Fruit fly (Drosophila melanogaster): Measurements from ENCODE around the gene CG12605.

The CG12605 gene

dm6 chr3L:4007256-4007655 is 42.7 kb upstream of the CG12605 start (continued):
- TF ChIP-seq CG17186 (GFP tag; optimal IDR thresholded peaks at IDR 0.05) (no peak), CG3995 (GFP tag; optimal IDR thresholded peaks at IDR 0.05) (no peak), toy (GFP tag; IDR thresholded peaks at IDR 0.05) (no peak), Ptx1 (GFP tag; IDR thresholded peaks at IDR 0.05) (0 out of 2 replicates have a peak, but pooled peaks have one; percentile 6), CG8924 (tag; optimal IDR thresholded peaks at IDR 0.05) (no peak), CG2120 (GFP tag; optimal IDR thresholded peaks at IDR 0.05) (peak; percentile 34), CG5180 (GFP tag; optimal IDR thresholded peaks at IDR 0.05) (no peak), ro (GFP tag; IDR thresholded peaks at IDR 0.05) (no peak), crp (GFP tag; optimal IDR thresholded peaks at IDR 0.05) (no peak), CG7556 (GFP tag; optimal IDR thresholded peaks at IDR 0.05) (peak; percentile 39), ERR (GFP tag; optimal IDR thresholded peaks at IDR 0.05) (no peak), Poxn (GFP tag; IDR thresholded peaks at IDR 0.05) (no peak), az2 (GFP tag; optimal IDR thresholded peaks at IDR 0.05) (peak; percentile 4), unpg (GFP tag; optimal IDR thresholded peaks at IDR 0.05) (no peak), CG10209 (GFP tag; optimal IDR thresholded peaks at IDR 0.05) (peak; percentile 21), jing (GFP tag; optimal IDR thresholded peaks at IDR 0.05) (no peak), Dbx (GFP tag; IDR thresholded peaks at IDR 0.05) (no peak), sens-2 (GFP tag; IDR thresholded peaks at IDR 0.05) (no peak), Hey (tag; optimal IDR thresholded peaks at IDR 0.05) (no peak), vfl (GFP tag; optimal IDR thresholded peaks at IDR 0.05) (no peak), Elba2 (GFP tag; optimal IDR thresholded peaks at IDR 0.05) (no peak), CG9215 (GFP tag; IDR thresholded peaks at IDR 0.05) (no peak), Sry-δ (GFP tag; optimal IDR thresholded peaks at IDR 0.05) (no peak), CG15073 (GFP tag; optimal IDR thresholded peaks at IDR 0.05) (no peak), Gsc (GFP tag; IDR thresholded peaks at IDR 0.05) (no peak), CG31224 (GFP tag; IDR thresholded peaks at IDR 0.05) (no peak), CG4617 (GFP tag; optimal IDR thresholded peaks at IDR 0.05; ENCODE audit: borderline replicate concordance) (no peak), Eip74EF (GFP tag; optimal IDR thresholded peaks at IDR 0.05) (no peak), Scr (GFP tag; IDR thresholded peaks at IDR 0.05; ENCODE audit: partially characterized antibody) (no peak), NC2α (GFP tag; optimal IDR thresholded peaks at IDR 0.05) (no peak), Ada2b (GFP tag; IDR thresholded peaks at IDR 0.05) (peak; percentile 13; the same call in 1 of the 2 replicates), salm (tag; optimal IDR thresholded peaks at IDR 0.05) (no peak), BEAF-32 (GFP tag; optimal IDR thresholded peaks at IDR 0.05) (no peak), Dad (GFP tag; optimal IDR thresholded peaks at IDR 0.05) (no peak), MESR4 (GFP tag; optimal IDR thresholded peaks at IDR 0.05) (no peak), CG34422 (GFP tag; IDR thresholded peaks at IDR 0.05) (no peak), Max (GFP tag; optimal IDR thresholded peaks at IDR 0.05) (no peak), Sox102F (GFP tag; optimal IDR thresholded peaks at IDR 0.05) (peak; percentile 7), Oaz (GFP tag; IDR thresholded peaks at IDR 0.05) (no peak), CG8478 (optimal IDR thresholded peaks at IDR 0.05) (no peak), pzg (GFP tag; optimal IDR thresholded peaks at IDR 0.05) (no peak), CG17359 (tag; optimal IDR thresholded peaks at IDR 0.05) (no peak), fd64A (GFP tag; optimal IDR thresholded peaks at IDR 0.05) (no peak), Atf6 (GFP tag; IDR thresholded peaks at IDR 0.05) (no peak), lab (GFP tag; optimal IDR thresholded peaks at IDR 0.05) (peak; percentile 1), CG7963 (GFP tag; IDR thresholded peaks at IDR 0.05; ENCODE audit: partially characterized antibody) (no peak), Dll (GFP tag; IDR thresholded peaks at IDR 0.05; ENCODE audit: partially characterized antibody) (no peak), Gug (GFP tag; IDR thresholded peaks at IDR 0.05) (0 out of 4 replicates have a peak, but pooled peaks have one; percentile 12), Hmr (GFP tag; optimal IDR thresholded peaks at IDR 0.05) (peak; percentile 40), Awh (GFP tag; IDR thresholded peaks at IDR 0.05) (no peak), CG8281 (tag; optimal IDR thresholded peaks at IDR 0.05) (no peak)
